Worm (Caenorhabditis elegans): ENCODE measurements around the gene nhr-51.

nhr-51 gene

DNA sequence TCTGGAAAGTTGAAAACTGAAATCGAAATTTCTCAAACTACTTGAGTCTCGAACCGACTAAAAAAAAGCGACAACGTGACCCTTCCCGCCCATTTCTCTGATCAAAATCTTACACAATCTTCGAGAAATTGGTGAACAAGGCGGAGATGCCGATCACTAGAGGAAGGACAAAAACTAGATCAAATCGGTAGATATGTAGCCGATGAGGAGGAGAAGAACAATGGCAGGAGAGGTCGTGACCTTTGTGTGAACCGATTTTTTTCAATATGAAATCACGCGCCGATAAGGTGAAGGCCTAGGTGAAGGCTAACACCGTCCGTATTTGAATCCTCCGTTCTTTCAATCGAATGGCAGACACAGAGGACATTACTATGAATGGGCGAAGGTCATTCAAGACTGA is 12.8 kb upstream of the nhr-51 start (continued):
- TF ChIP-seq Y116A8C.19 (tag; optimal IDR thresholded peaks at IDR 0.05; ENCODE audit: borderline replicate concordance) (no peak), mdl-1 (tag; optimal IDR thresholded peaks at IDR 0.05) (no peak), C16A3.4 (tag; optimal IDR thresholded peaks at IDR 0.05) (no peak), efl-1 (optimal IDR thresholded peaks at IDR 0.05) (no peak), efl-1 (GFP tag; optimal IDR thresholded peaks at IDR 0.05 in 1 of 2) (peak in 1 of 2 experiments; percentile 62), jun-1 (tag; optimal IDR thresholded peaks at IDR 0.05) (no peak), lin-39 (tag; optimal IDR thresholded peaks at IDR 0.05) (no peak), nhr-11 (tag; optimal IDR thresholded peaks at IDR 0.05) (no peak), nhr-19 (GFP tag; conservative IDR thresholded peaks at IDR 0.05) (no peak), sptf-1 (tag; optimal IDR thresholded peaks at IDR 0.05) (no peak), hlh-4 (tag; optimal IDR thresholded peaks at IDR 0.05) (no peak), nhr-20 (tag; optimal IDR thresholded peaks at IDR 0.05) (peak; percentile 28), vab-15 (tag; optimal IDR thresholded peaks at IDR 0.05) (no peak), ceh-82 (tag; optimal IDR thresholded peaks at IDR 0.05) (no peak), alr-1 (tag; optimal IDR thresholded peaks at IDR 0.05; ENCODE audit: borderline replicate concordance) (no peak), nhr-77 (tag; optimal IDR thresholded peaks at IDR 0.05) (no peak), unc-30 (tag; optimal IDR thresholded peaks at IDR 0.05) (no peak), ztf-4 (tag; optimal IDR thresholded peaks at IDR 0.05) (no peak), ceh-88 (GFP tag; IDR thresholded peaks at IDR 0.05) (no peak), hpl-2 (GFP tag; optimal IDR thresholded peaks at IDR 0.05) (no peak), lin-15B (tag; optimal IDR thresholded peaks at IDR 0.05) (no peak), fkh-4 (tag; optimal IDR thresholded peaks at IDR 0.05; ENCODE audit: borderline replicate concordance) (no peak), snpc-4 (tag; optimal IDR thresholded peaks at IDR 0.05) (no peak), F16B12.6 (tag; optimal IDR thresholded peaks at IDR 0.05) (no peak), lsy-2 (tag; optimal IDR thresholded peaks at IDR 0.05) (no peak), pqm-1 (tag; optimal IDR thresholded peaks at IDR 0.05) (no peak), aha-1 (tag; optimal IDR thresholded peaks at IDR 0.05) (no peak), ces-1 (GFP tag; optimal IDR thresholded peaks at IDR 0.05) (no peak), efl-3 (GFP tag; optimal IDR thresholded peaks at IDR 0.05) (peak; percentile 2), unc-130 (tag; optimal IDR thresholded peaks at IDR 0.05) (no peak), blmp-1 (tag; optimal IDR thresholded peaks at IDR 0.05) (peak; percentile 67), tbx-2 (tag; optimal IDR thresholded peaks at IDR 0.05) (no peak), ets-5 (GFP tag; IDR thresholded peaks at IDR 0.05) (no peak), sup-37 (GFP tag; optimal IDR thresholded peaks at IDR 0.05) (no peak), C04F5.9 (tag; optimal IDR thresholded peaks at IDR 0.05) (no peak), ama-1 (optimal IDR thresholded peaks at IDR 0.05) (no peak), fos-1 (tag; optimal IDR thresholded peaks at IDR 0.05) (no peak), mep-1 (tag; optimal IDR thresholded peaks at IDR 0.05) (no peak), pag-3 (tag; optimal IDR thresholded peaks at IDR 0.05; ENCODE audit: borderline replicate concordance, insufficient read depth) (no peak), swsn-7 (tag; optimal IDR thresholded peaks at IDR 0.05) (no peak), ceh-90 (tag; optimal IDR thresholded peaks at IDR 0.05) (no peak), mab-9 (GFP tag; IDR thresholded peaks at IDR 0.05) (no peak)

DNA sequence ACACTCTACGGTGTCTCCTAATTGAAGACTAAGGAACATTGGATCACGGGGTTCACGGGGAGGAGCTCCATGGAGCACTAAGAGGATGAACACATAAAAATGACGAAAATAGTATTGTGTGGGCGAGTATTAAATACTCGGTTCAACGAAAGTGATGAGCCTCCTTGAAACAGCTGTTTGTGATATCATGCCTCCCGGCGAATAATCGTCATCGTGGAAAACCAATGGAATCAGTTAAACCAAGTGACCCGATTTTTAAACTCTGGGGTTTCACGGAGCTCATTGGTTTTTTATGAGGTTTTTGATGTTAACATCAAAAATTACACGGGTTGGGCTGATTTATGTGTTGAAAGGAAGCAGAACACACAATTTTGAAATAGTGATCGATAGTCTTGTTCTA is 12.2 kb upstream of the nhr-51 start:
- peak; percentile 72 for TF ChIP-seq dsc-1 (tag; optimal IDR thresholded peaks at IDR 0.05)
- peak; percentile 8 for TF ChIP-seq nhr-71 (tag; optimal IDR thresholded peaks at IDR 0.05)
- no peak for TF ChIP-seq unc-98 (GFP tag; IDR thresholded peaks at IDR 0.05)
- no peak for TF ChIP-seq lin-35 (GFP tag; optimal IDR thresholded peaks at IDR 0.05)
- TF ChIP-seq efl-3 (GFP tag; optimal IDR thresholded peaks at IDR 0.05): no peak
- no peak for TF ChIP-seq ztf-11 (tag; optimal IDR thresholded peaks at IDR 0.05)
- TF ChIP-seq aly-2 (tag; optimal IDR thresholded peaks at IDR 0.05): no peak
- TF ChIP-seq mab-9 (GFP tag; IDR thresholded peaks at IDR 0.05): no peak
- peak in 1 of 2 experiments; percentile 20 for TF ChIP-seq lsy-2 (tag; optimal IDR thresholded peaks at IDR 0.05)
- TF ChIP-seq ceh-90 (tag; optimal IDR thresholded peaks at IDR 0.05): no peak
- TF ChIP-seq grh-1 (GFP tag; IDR thresholded peaks at IDR 0.05): no peak
- no peak for TF ChIP-seq fos-1 (tag; optimal IDR thresholded peaks at IDR 0.05)
- no peak for TF ChIP-seq nhr-85 (tag)
- no peak for TF ChIP-seq lin-39 (tag; optimal IDR thresholded peaks at IDR 0.05)
- no peak for TF ChIP-seq aha-1 (tag; optimal IDR thresholded peaks at IDR 0.05)
- peak; percentile 52 for TF ChIP-seq rnt-1 (tag; optimal IDR thresholded peaks at IDR 0.05)
- no peak for TF ChIP-seq nhr-11 (tag; optimal IDR thresholded peaks at IDR 0.05)
- no peak for TF ChIP-seq pqm-1 (tag; optimal IDR thresholded peaks at IDR 0.05)

Measured in whole organism, L1 larva.